Worm (Caenorhabditis elegans) whole organism, L4/young adult: ENCODE measurements around the gene col-87.

Experiments
- W03F9.2 ChIP-seq: fragments of 150-350 bp; optimal IDR thresholded peaks from 2 replicates; lab custom pipeline; 2014; ENCODE audit warnings: missing biosample characterization, missing genetic modification characterization
- dao-5 ChIP-seq: sonication (generic microtip); optimal IDR thresholded peaks from 2 replicates; lab custom pipeline; 2016; ENCODE audit warnings: missing genotype, missing genetic modification characterization, moderate library complexity, missing compliant biosample characterization
- him-1 ChIP-seq: sonication (generic microtip); optimal IDR thresholded peaks from 2 replicates; lab custom pipeline; 2016; ENCODE audit warnings: missing genotype, missing genetic modification reagents, missing genetic modification characterization, missing compliant biosample characterization

Gene col-87

ce11 chrII:14042836-14043604 lies 51.5 kb downstream of the col-87 start:
- no peak for TF ChIP-seq him-1 (tag; lab: Kevin White, UChicago)
- TF ChIP-seq W03F9.2 (tag; lab: Kevin White, UChicago), result no peak
- no peak for TF ChIP-seq dao-5 (tag; lab: Kevin White, UChicago)

DNA sequence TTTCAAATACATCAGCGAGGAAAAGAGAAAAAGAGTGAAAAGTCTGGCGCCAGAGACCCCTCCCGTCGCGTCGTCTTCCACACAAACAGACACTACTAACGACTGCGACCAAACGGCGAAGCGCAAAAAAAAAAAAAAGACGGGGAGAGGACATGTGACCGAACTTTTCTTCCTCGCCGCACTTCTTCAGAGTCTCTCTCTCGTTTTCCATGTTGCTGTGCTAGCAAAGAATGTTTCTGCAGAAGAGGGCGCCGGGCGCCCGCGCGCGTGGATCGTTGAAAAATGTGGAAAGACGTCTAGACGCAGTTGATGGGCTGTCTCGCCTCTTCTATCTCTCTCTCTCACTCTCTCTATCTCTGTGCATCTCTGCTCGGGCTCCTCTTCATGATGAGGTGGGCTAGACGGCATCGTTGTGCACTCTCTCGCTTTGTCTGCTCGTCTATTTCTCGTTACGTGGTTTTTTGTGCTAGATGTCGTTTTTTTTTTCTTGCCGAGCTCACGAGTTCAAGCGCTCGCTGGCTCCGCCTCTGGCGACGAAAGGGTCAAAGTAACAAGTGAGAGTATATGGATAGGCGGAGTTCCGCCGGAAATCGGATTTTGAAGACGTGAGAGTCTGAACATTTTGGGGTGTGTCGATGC lies 54.2 kb downstream of the col-87 start:
- peak; percentile 39 for TF ChIP-seq W03F9.2 (tag; lab: Kevin White, UChicago)
- peak; percentile 19 for TF ChIP-seq dao-5 (tag; lab: Kevin White, UChicago)
- peak; percentile 91 for TF ChIP-seq him-1 (tag; lab: Kevin White, UChicago)
